Worm (Caenorhabditis elegans) whole organism, late embryonic: ENCODE data around the gene F41F3.3.

Source experiments
- dmd-4 ChIP-seq: sonication (generic microtip); optimal IDR thresholded peaks from 2 replicates; lab custom pipeline; 2016; ENCODE audit warnings: borderline replicate concordance, missing genetic modification characterization, missing compliant biosample characterization
- fkh-10 ChIP-seq: fragments of 150-350 bp; optimal IDR thresholded peaks from 2 replicates; lab custom pipeline; 2014; ENCODE audit warnings: missing biosample characterization, missing genetic modification reagents, missing genetic modification characterization
- fkh-6 ChIP-seq: sonication (generic microtip); optimal IDR thresholded peaks from 2 replicates; lab custom pipeline; 2016; ENCODE audit warnings: missing genetic modification characterization, missing compliant biosample characterization
- pqm-1 ChIP-seq: sonication (generic microtip); optimal IDR thresholded peaks from 2 replicates; lab custom pipeline; 2016; ENCODE audit warnings: missing genetic modification characterization, missing compliant biosample characterization
- sox-2 ChIP-seq: fragments of 200-800 bp; sonication (Bioruptor generic); IDR thresholded peaks from 2 replicates; pipeline ENCODE4 v1.3.6; 2022; ENCODE audit warnings: missing genetic modification reagents, missing genetic modification characterization, missing compliant biosample characterization

ce11 chrV:4653093-4653492, 5.1 kb upstream of the F41F3.3 start:
- TF ChIP-seq fkh-6 (no peak), dmd-4 (no peak), pqm-1 (tag; lab: Kevin White, UChicago) (no peak), sox-2 (GFP tag; lab: Robert Waterston, UW) (no peak), fkh-10 (GFP tag; lab: Kevin White, UChicago) (no peak)
